Worm (Caenorhabditis elegans) whole organism, L2 larva: ENCODE data around the gene C44B7.7.
A peak's percentile ranks its signal among the peaks of the same experiment; 100 is the strongest.

Experiments
- C34F6.9 ChIP-seq: fragments of 150-350 bp; optimal IDR thresholded peaks from 2 replicates; lab custom pipeline; 2014; ENCODE audit warnings: missing biosample characterization, missing genetic modification characterization
- F13H6.1 ChIP-seq: sonication (generic microtip); optimal IDR thresholded peaks from 2 replicates; lab custom pipeline; 2016; ENCODE audit warnings: missing genetic modification characterization, missing compliant biosample characterization
- Y55F3AM.14 ChIP-seq: fragments of 200-800 bp; sonication (Bioruptor generic); optimal IDR thresholded peaks from 2 replicates; lab custom pipeline; 2018; ENCODE audit warnings: mild to moderate bottlenecking, missing genetic modification characterization, missing compliant biosample characterization
- ZK546.5 ChIP-seq: sonication (generic microtip); optimal IDR thresholded peaks from 2 replicates; lab custom pipeline; 2017; ENCODE audit warnings: missing biosample characterization, missing genetic modification characterization
- alr-1 ChIP-seq: fragments of 150-350 bp; optimal IDR thresholded peaks from 2 replicates; lab custom pipeline; 2014; ENCODE audit warnings: missing biosample characterization, missing genetic modification characterization
- aly-2 ChIP-seq: fragments of 150-350 bp; optimal IDR thresholded peaks from 2 replicates; lab custom pipeline; 2014; ENCODE audit warnings: missing biosample characterization, missing genetic modification characterization
- ceh-16 ChIP-seq: fragments of 150-350 bp; optimal IDR thresholded peaks from 2 replicates; lab custom pipeline; 2014; ENCODE audit warnings: missing biosample characterization, missing genetic modification characterization
- crh-2 ChIP-seq: sonication (generic microtip); optimal IDR thresholded peaks from 2 replicates; lab custom pipeline; 2017; ENCODE audit warnings: missing biosample characterization, missing genetic modification characterization
- dmd-4 ChIP-seq: sonication (generic microtip); optimal IDR thresholded peaks from 2 replicates; lab custom pipeline; 2017; ENCODE audit warnings: missing biosample characterization, missing genetic modification characterization
- egl-27 ChIP-seq: sonication (generic microtip); optimal IDR thresholded peaks from 3 replicates; lab custom pipeline; 2017; ENCODE audit warnings: missing biosample characterization, missing genetic modification reagents, missing genetic modification characterization
- elt-3 ChIP-seq: sonication (generic microtip); optimal IDR thresholded peaks from 2 replicates; lab custom pipeline; 2017; ENCODE audit warnings: missing biosample characterization, missing genetic modification characterization
- fos-1 ChIP-seq: fragments of 150-350 bp; optimal IDR thresholded peaks from 2 replicates; lab custom pipeline; 2014; ENCODE audit warnings: missing biosample characterization, missing genetic modification characterization
- gmeb-1 ChIP-seq: fragments of 150-350 bp; optimal IDR thresholded peaks from 2 replicates; lab custom pipeline; 2014; ENCODE audit warnings: missing biosample characterization, missing genetic modification characterization
- lin-11 ChIP-seq: fragments of 150-350 bp; sonication (generic microtip); optimal IDR thresholded peaks from 2 replicates; lab custom pipeline; 2014; ENCODE audit warnings: missing biosample characterization, missing genetic modification characterization, inconsistent platforms, mixed read lengths
- lin-13 ChIP-seq: fragments of 150-350 bp; optimal IDR thresholded peaks from 2 replicates; lab custom pipeline; 2014; ENCODE audit warnings: missing biosample characterization, missing genetic modification reagents, missing genetic modification characterization
- lin-39 ChIP-seq: fragments of 150-350 bp; optimal IDR thresholded peaks from 2 replicates; lab custom pipeline; 2014; ENCODE audit warnings: missing biosample characterization, missing genetic modification reagents, missing genetic modification characterization
- lsy-2 ChIP-seq, 2 experiments: fragments of 150-350 bp in 1 of 2; sonication (generic microtip) in 1 of 2; optimal IDR thresholded peaks; 2 replicates each; lab custom pipeline; 2014 to 2017; ENCODE audit warnings: missing biosample characterization in 2 of 2, missing genetic modification characterization in 2 of 2
- mab-5 ChIP-seq: fragments of 150-350 bp; optimal IDR thresholded peaks from 2 replicates; lab custom pipeline; 2014; ENCODE audit warnings: missing biosample characterization, missing genetic modification characterization
- mbf-1 ChIP-seq: sonication (generic microtip); optimal IDR thresholded peaks from 2 replicates; lab custom pipeline; 2017; ENCODE audit warnings: missing biosample characterization, missing genetic modification characterization
- nhr-10 ChIP-seq: sonication (generic microtip); optimal IDR thresholded peaks from 2 replicates; lab custom pipeline; 2017; ENCODE audit warnings: missing biosample characterization, missing genetic modification characterization
- nhr-11 ChIP-seq: fragments of 150-350 bp; optimal IDR thresholded peaks from 2 replicates; lab custom pipeline; 2014; ENCODE audit warnings: missing biosample characterization, missing genetic modification characterization
- nhr-12 ChIP-seq: fragments of 150-350 bp; optimal IDR thresholded peaks from 2 replicates; lab custom pipeline; 2014; ENCODE audit warnings: missing biosample characterization, missing genetic modification characterization
- nhr-129 ChIP-seq: fragments of 150-350 bp; optimal IDR thresholded peaks from 2 replicates; lab custom pipeline; 2014; ENCODE audit warnings: missing biosample characterization, missing genetic modification characterization
- nhr-21 ChIP-seq: fragments of 150-350 bp; optimal IDR thresholded peaks from 2 replicates; lab custom pipeline; 2014; ENCODE audit warnings: missing biosample characterization, missing genetic modification characterization
- nhr-23 ChIP-seq: fragments of 150-350 bp; optimal IDR thresholded peaks from 2 replicates; lab custom pipeline; 2014; ENCODE audit warnings: missing biosample characterization, missing genetic modification reagents, missing genetic modification characterization
- nhr-6 ChIP-seq: fragments of 150-350 bp; optimal IDR thresholded peaks from 2 replicates; lab custom pipeline; 2014; ENCODE audit warnings: missing biosample characterization, missing genetic modification characterization
- nhr-77 ChIP-seq: fragments of 150-350 bp; optimal IDR thresholded peaks from 2 replicates; lab custom pipeline; 2014; ENCODE audit warnings: missing biosample characterization, missing genetic modification characterization
- sem-4 ChIP-seq: fragments of 150-350 bp; optimal IDR thresholded peaks from 2 replicates; lab custom pipeline; 2014; ENCODE audit warnings: missing biosample characterization, missing genetic modification reagents, missing genetic modification characterization
- skn-1 ChIP-seq: sonication (generic microtip); optimal IDR thresholded peaks from 2 replicates; lab custom pipeline; 2017; ENCODE audit warnings: missing biosample characterization, missing genetic modification characterization
- sma-9 ChIP-seq, 2 experiments: fragments of 150-350 bp in 1 of 2; sonication (generic microtip) in 1 of 2; optimal IDR thresholded peaks; 2 replicates each; lab custom pipeline; 2014 to 2016; ENCODE audit warnings: missing genetic modification characterization in 2 of 2, mild to moderate bottlenecking in 1 of 2, missing biosample characterization in 1 of 2, missing compliant biosample characterization in 1 of 2, missing genetic modification reagents in 1 of 2, moderate library complexity in 1 of 2
- snpc-4 ChIP-seq: fragments of 150-350 bp; optimal IDR thresholded peaks from 2 replicates; lab custom pipeline; 2014; ENCODE audit warnings: missing biosample characterization, missing genetic modification characterization
- unc-39 ChIP-seq: fragments of 150-350 bp; optimal IDR thresholded peaks from 2 replicates; lab custom pipeline; 2014; ENCODE audit warnings: missing biosample characterization, missing genetic modification characterization
- unc-55 ChIP-seq: fragments of 150-350 bp; sonication (generic microtip); optimal IDR thresholded peaks from 3 replicates; lab custom pipeline; 2014; ENCODE audit warnings: missing biosample characterization, missing genetic modification reagents, missing genetic modification characterization
- zag-1 ChIP-seq: fragments of 150-350 bp; optimal IDR thresholded peaks from 2 replicates; lab custom pipeline; 2014; ENCODE audit warnings: missing biosample characterization, missing genetic modification characterization
- ztf-1 ChIP-seq: fragments of 200-800 bp; sonication (Bioruptor generic); conservative IDR thresholded peaks from 2 replicates; pipeline ENCODE4 v1.3.6; 2022; ENCODE audit warnings: missing genetic modification characterization, missing compliant biosample characterization
- ztf-11 ChIP-seq: sonication (generic microtip); optimal IDR thresholded peaks from 2 replicates; lab custom pipeline; 2017; ENCODE audit warnings: missing biosample characterization, missing genetic modification characterization

Gene C44B7.7

DNA sequence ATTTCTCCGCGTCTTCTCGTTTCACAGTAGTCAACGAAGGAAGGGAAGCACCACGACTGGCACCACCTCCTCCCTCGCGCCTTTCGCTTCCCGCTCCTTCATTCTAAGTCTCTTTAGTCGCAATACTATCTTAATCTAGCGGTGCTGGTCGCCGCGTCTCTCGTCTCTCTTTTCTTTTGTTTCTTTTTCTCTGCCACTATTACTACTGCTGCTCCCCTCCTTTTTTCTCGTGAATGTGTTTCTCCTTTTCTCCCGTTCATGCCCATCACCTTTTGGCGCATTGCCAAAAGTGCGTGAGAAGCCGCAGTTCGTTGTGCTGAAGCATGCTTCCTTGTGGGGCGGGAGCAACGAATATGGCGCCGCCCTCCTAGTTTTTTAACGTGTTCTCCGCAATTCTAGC lies 46.5 kb upstream of the C44B7.7 start (continued):
- TF ChIP-seq unc-39 (tag; lab: Kevin White, UChicago): no peak
- peak; percentile 78 for TF ChIP-seq nhr-129
- TF ChIP-seq ZK546.5: no peak
- TF ChIP-seq Y55F3AM.14: peak; percentile 60
- TF ChIP-seq F13H6.1 (tag; lab: Kevin White, UChicago): peak; percentile 86
- TF ChIP-seq nhr-77: no peak
- no peak for TF ChIP-seq nhr-10 (tag; lab: Kevin White, UChicago)
- no peak for TF ChIP-seq lin-39 (tag; lab: Kevin White, UChicago)
- no peak for TF ChIP-seq nhr-12 (tag; lab: Kevin White, UChicago)
- TF ChIP-seq snpc-4 (tag; lab: Kevin White, UChicago): peak; percentile 30
- peak; percentile 43 for TF ChIP-seq lin-11 (tag; lab: Kevin White, UChicago)
- TF ChIP-seq elt-3: no peak

ce11 chrII:6926054-6926453 lies 46.1 kb upstream of the C44B7.7 start:
- no peak for TF ChIP-seq mab-5 (tag; lab: Kevin White, UChicago)

ce11 chrII:6923792-6924191 lies 43.8 kb upstream of the C44B7.7 start:
- TF ChIP-seq lin-13 (GFP tag; lab: Kevin White, UChicago): no peak
- no peak for TF ChIP-seq nhr-129
- TF ChIP-seq nhr-11 (tag; lab: Kevin White, UChicago): no peak

- TF ChIP-seq C34F6.9 (no peak), fos-1 (tag; lab: Kevin White, UChicago) (peak; percentile 47), sem-4 (tag; lab: Kevin White, UChicago) (no peak), nhr-10 (tag; lab: Kevin White, UChicago) (no peak), crh-2 (tag; lab: Kevin White, UChicago) (no peak), dmd-4 (tag; lab: Kevin White, UChicago) (no peak), nhr-6 (no peak), mbf-1 (tag; lab: Kevin White, UChicago) (no peak), nhr-12 (tag; lab: Kevin White, UChicago) (no peak)
These were observed 39.4 kb upstream of the C44B7.7 start, which contains the start of gene B0252.1 for ce11 chrII:6919363-6919851. TSS of gene B0252.1 (plus strand) at chrII:6919680.

ce11 chrII:6918862-6919261 lies 38.9 kb upstream of the C44B7.7 start, which contains the start of gene B0252.5:
TSS of gene B0252.5 (minus strand) at chrII:6918878.
- TF ChIP-seq aly-2 (tag; lab: Kevin White, UChicago) (no peak), fos-1 (tag; lab: Kevin White, UChicago) (peak; percentile 53), sma-9 (GFP tag; optimal IDR thresholded peaks at IDR 0.05; lab: Kevin White, UChicago) (peak; percentile 37), sma-9 (tag; optimal IDR thresholded peaks at IDR 0.05; lab: Kevin White, UChicago) (no peak)

DNA sequence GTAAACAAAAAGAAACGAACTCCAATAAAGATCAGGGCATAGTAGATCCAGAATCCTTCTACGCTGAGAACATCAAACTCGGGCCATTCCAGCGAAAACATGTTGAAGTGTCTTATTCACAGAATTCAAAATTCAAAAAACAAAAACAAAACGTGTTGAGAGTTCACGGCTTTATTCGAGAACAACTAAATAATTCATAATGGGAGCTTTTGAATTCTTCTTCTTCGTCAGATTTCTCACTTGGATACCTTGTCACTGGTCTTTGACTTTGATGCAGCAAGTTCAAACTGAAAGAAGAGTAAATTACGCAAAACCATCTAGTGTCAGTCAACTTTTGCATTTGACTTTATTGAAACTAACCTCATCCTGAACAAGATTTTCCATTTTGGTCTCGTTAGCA lies 37.7 kb upstream of the C44B7.7 start, which contains the start of gene B0252.11:
Gene B0252.11 (minus strand): TSS at position 101 of the 400 bp plus-strand sequence.
- TF ChIP-seq lin-13 (GFP tag; lab: Kevin White, UChicago) (no peak), gmeb-1 (tag; lab: Kevin White, UChicago) (no peak), nhr-129 (no peak), unc-39 (tag; lab: Kevin White, UChicago) (no peak), ceh-16 (tag; lab: Kevin White, UChicago) (no peak), lsy-2 (tag; optimal IDR thresholded peaks at IDR 0.05; lab: Kevin White, UChicago) (no peak), ztf-1 (GFP tag; lab: Robert Waterston, UW) (no peak), unc-55 (GFP tag; lab: Kevin White, UChicago) (no peak), nhr-21 (tag; lab: Kevin White, UChicago) (no peak), lin-39 (tag; lab: Kevin White, UChicago) (no peak), egl-27 (tag; lab: Kevin White, UChicago) (no peak), skn-1 (tag; lab: Kevin White, UChicago) (no peak), F13H6.1 (tag; lab: Kevin White, UChicago) (no peak), nhr-23 (tag; lab: Kevin White, UChicago) (no peak), alr-1 (tag; lab: Kevin White, UChicago) (no peak), dmd-4 (tag; lab: Kevin White, UChicago) (no peak), zag-1 (tag; lab: Kevin White, UChicago) (no peak), ztf-11 (tag; lab: Kevin White, UChicago) (no peak), aly-2 (tag; lab: Kevin White, UChicago) (no peak)
